Fruit fly (Drosophila melanogaster) whole organism, embryonic: ENCODE measurements around the gene TrpRS.

ENCODE experiments used
- CG10321 ChIP-seq: fragments of 200-800 bp; sonication (Bioruptor generic); IDR thresholded peaks from 2 replicates; pipeline ENCODE4 v1.3.6; 2022; ENCODE audit warnings: missing biosample characterization, missing genetic modification characterization
- CG10366 ChIP-seq: fragments of 200-800 bp; sonication (Bioruptor generic); IDR thresholded peaks from 2 replicates; pipeline ENCODE4 v1.3.6; 2022; ENCODE audit warnings: missing biosample characterization, missing genetic modification characterization
- CG12236 ChIP-seq: fragments of 200-800 bp; sonication (Bioruptor generic); optimal IDR thresholded peaks from 2 replicates; lab custom pipeline; 2016; ENCODE audit warnings: missing biosample characterization, missing genetic modification characterization
- CG12744 ChIP-seq: fragments of 200-800 bp; sonication (Bioruptor generic); optimal IDR thresholded peaks from 2 replicates; lab custom pipeline; 2016; ENCODE audit warnings: missing biosample characterization, missing genetic modification characterization
- CG12942 ChIP-seq: fragments of 200-800 bp; sonication (Bioruptor generic); optimal IDR thresholded peaks from 3 replicates; lab custom pipeline; 2016; ENCODE audit warnings: missing biosample characterization, missing genetic modification characterization
- CG13775 ChIP-seq: fragments of 200-800 bp; sonication (Bioruptor generic); optimal IDR thresholded peaks from 3 replicates; lab custom pipeline; 2017; ENCODE audit warnings: missing biosample characterization, mild to moderate bottlenecking, missing genetic modification characterization
- CG14710 ChIP-seq: fragments of 200-800 bp; sonication (Bioruptor generic); optimal IDR thresholded peaks from 3 replicates; lab custom pipeline; 2019; ENCODE audit warnings: missing biosample characterization, mild to moderate bottlenecking, missing genetic modification characterization, moderate library complexity
- CG16863 ChIP-seq: fragments of 200-800 bp; sonication (Bioruptor generic); optimal IDR thresholded peaks from 3 replicates; lab custom pipeline; 2016; ENCODE audit warnings: missing biosample characterization, missing genetic modification characterization
- CG17385 ChIP-seq: fragments of 200-800 bp; sonication (Bioruptor generic); optimal IDR thresholded peaks from 3 replicates; lab custom pipeline; 2018; ENCODE audit warnings: missing biosample characterization, mild to moderate bottlenecking, missing genetic modification characterization
- CG17802 ChIP-seq: fragments of 200-800 bp; sonication (Bioruptor generic); optimal IDR thresholded peaks from 2 replicates; lab custom pipeline; 2018; ENCODE audit warnings: missing biosample characterization, mild to moderate bottlenecking, missing genetic modification characterization, moderate library complexity
- CG1792 ChIP-seq: fragments of 200-800 bp; sonication (Bioruptor generic); optimal IDR thresholded peaks from 2 replicates; lab custom pipeline; 2016; ENCODE audit warnings: missing biosample characterization, missing genetic modification characterization
- CG18011 ChIP-seq: fragments of 200-800 bp; sonication (Bioruptor generic); optimal IDR thresholded peaks from 2 replicates; lab custom pipeline; 2017; ENCODE audit warnings: missing biosample characterization, missing genetic modification characterization, mild to moderate bottlenecking, moderate library complexity, missing genotype
- CG2889 ChIP-seq: fragments of 200-800 bp; sonication (Bioruptor generic); IDR thresholded peaks from 3 replicates; pipeline ENCODE4 v1.3.6; 2022; ENCODE audit warnings: missing biosample characterization, missing genetic modification characterization
- CG30020 ChIP-seq: fragments of 200-800 bp; optimal IDR thresholded peaks from 2 replicates; lab custom pipeline; 2019; ENCODE audit warnings: missing biosample characterization, mild to moderate bottlenecking, missing genetic modification characterization, moderate library complexity
- CG3407 ChIP-seq: fragments of 200-800 bp; sonication (Bioruptor generic); optimal IDR thresholded peaks from 2 replicates; lab custom pipeline; 2018; ENCODE audit warnings: missing biosample characterization, mild to moderate bottlenecking, missing genetic modification characterization
- CG34422 ChIP-seq: fragments of 200-800 bp; sonication (Bioruptor generic); IDR thresholded peaks from 3 replicates; pipeline ENCODE4 v1.3.6; 2022; ENCODE audit warnings: missing biosample characterization, missing genetic modification characterization
- CG7786 ChIP-seq: fragments of 200-800 bp; sonication (Bioruptor generic); optimal IDR thresholded peaks from 2 replicates; lab custom pipeline; 2016; ENCODE audit warnings: missing biosample characterization, missing genetic modification characterization
- CG8089 ChIP-seq: fragments of 200-800 bp; sonication (Bioruptor generic); optimal IDR thresholded peaks from 3 replicates; lab custom pipeline; 2016; ENCODE audit warnings: missing biosample characterization, missing genetic modification characterization
- CTCF ChIP-seq: fragments of 200-800 bp; sonication (Bioruptor generic); optimal IDR thresholded peaks from 2 replicates; lab custom pipeline; 2017; ENCODE audit warnings: missing biosample characterization, mild to moderate bottlenecking, missing genetic modification characterization, moderate library complexity
- Dbx ChIP-seq: fragments of 200-800 bp; sonication (Bioruptor generic); IDR thresholded peaks from 3 replicates; pipeline ENCODE4 v1.3.6; 2022; ENCODE audit warnings: missing biosample characterization, missing genetic modification characterization
- ERR ChIP-seq: fragments of 200-800 bp; sonication (Bioruptor generic); optimal IDR thresholded peaks from 2 replicates; lab custom pipeline; 2016; ENCODE audit warnings: missing biosample characterization, missing genetic modification characterization
- Fer2 ChIP-seq: fragments of 200-800 bp; sonication (Bioruptor generic); optimal IDR thresholded peaks from 2 replicates; lab custom pipeline; 2018; ENCODE audit warnings: missing biosample characterization, mild to moderate bottlenecking, missing genetic modification characterization, moderate library complexity
- GATAe ChIP-seq: fragments of 200-800 bp; sonication (Bioruptor generic); conservative IDR thresholded peaks from 2 replicates; pipeline ENCODE4 v1.3.6; 2022; ENCODE audit warnings: missing biosample characterization, missing genetic modification characterization
- HmgD ChIP-seq: fragments of 200-800 bp; sonication (Bioruptor generic); optimal IDR thresholded peaks from 3 replicates; lab custom pipeline; 2016; ENCODE audit warnings: missing biosample characterization, missing genetic modification characterization
- Lim3 ChIP-seq: fragments of 200-800 bp; sonication (Bioruptor generic); IDR thresholded peaks from 2 replicates; pipeline ENCODE4 v1.3.6; 2022; ENCODE audit warnings: missing biosample characterization, missing genetic modification characterization
- Mad ChIP-seq: fragments of 200-800 bp; sonication (Bioruptor generic); optimal IDR thresholded peaks from 2 replicates; lab custom pipeline; 2016; ENCODE audit warnings: missing biosample characterization, missing genetic modification characterization
- Med ChIP-seq: fragments of 200-800 bp; sonication (Bioruptor generic); peaks from one replicate; lab custom pipeline; 2016; ENCODE audit warnings: missing biosample characterization, missing genetic modification characterization, mild to moderate bottlenecking, inconsistent platforms, moderate library complexity
- Mes4 ChIP-seq: fragments of 200-800 bp; sonication (Bioruptor generic); optimal IDR thresholded peaks from 2 replicates; lab custom pipeline; 2016; ENCODE audit warnings: missing biosample characterization, missing genetic modification characterization
- NC2α ChIP-seq: fragments of 200-800 bp; sonication (Bioruptor generic); optimal IDR thresholded peaks from 2 replicates; lab custom pipeline; 2016; ENCODE audit warnings: missing biosample characterization, missing genetic modification characterization
- Nf-YA ChIP-seq: fragments of 200-800 bp; sonication (Bioruptor generic); IDR thresholded peaks from 2 replicates; pipeline ENCODE4 v1.3.6; 2022; ENCODE audit warnings: missing biosample characterization, missing genetic modification characterization
- Ptx1 ChIP-seq: fragments of 200-800 bp; sonication (Bioruptor generic); IDR thresholded peaks from 2 replicates; pipeline ENCODE4 v1.3.6; 2022; ENCODE audit warnings: missing biosample characterization, missing genetic modification characterization
- Sox100B ChIP-seq: fragments of 200-800 bp; sonication (Bioruptor generic); optimal IDR thresholded peaks from 3 replicates; lab custom pipeline; 2018; ENCODE audit warnings: missing biosample characterization, mild to moderate bottlenecking, missing genetic modification characterization
- bcd ChIP-seq: fragments of 200-800 bp; sonication (Bioruptor generic); optimal IDR thresholded peaks from 2 replicates; lab custom pipeline; 2017; ENCODE audit warnings: missing biosample characterization, mild to moderate bottlenecking, missing genetic modification characterization
- bigmax ChIP-seq: fragments of 200-800 bp; sonication (Bioruptor generic); optimal IDR thresholded peaks from 2 replicates; lab custom pipeline; 2018; ENCODE audit warnings: missing biosample characterization, mild to moderate bottlenecking, missing genetic modification characterization
- bowl ChIP-seq: fragments of 200-800 bp; sonication (Bioruptor generic); IDR thresholded peaks from 2 replicates; pipeline ENCODE4 v1.3.6; 2022; ENCODE audit warnings: missing biosample characterization, missing genetic modification characterization
- dati ChIP-seq: fragments of 200-800 bp; sonication (Bioruptor generic); IDR thresholded peaks from 2 replicates; pipeline ENCODE4 v1.3.6; 2022; ENCODE audit warnings: missing biosample characterization, missing genetic modification characterization
- dmrt11E ChIP-seq: fragments of 200-800 bp; sonication (Bioruptor generic); optimal IDR thresholded peaks from 3 replicates; lab custom pipeline; 2018; ENCODE audit warnings: missing biosample characterization, mild to moderate bottlenecking, missing genetic modification characterization, moderate library complexity
- exex ChIP-seq: fragments of 200-800 bp; sonication (Bioruptor generic); optimal IDR thresholded peaks from 4 replicates; lab custom pipeline; 2018; ENCODE audit warnings: missing biosample characterization, mild to moderate bottlenecking, missing genetic modification characterization, moderate library complexity
- fru ChIP-seq: fragments of >200 bp; optimal IDR thresholded peaks from 2 replicates; lab custom pipeline; 2017
- gt ChIP-seq: fragments of 200-800 bp; sonication (Bioruptor generic); IDR thresholded peaks from 2 replicates; pipeline ENCODE4 v1.3.6; 2022; ENCODE audit warnings: missing biosample characterization, missing genetic modification characterization
- ind ChIP-seq: fragments of 200-800 bp; sonication (Bioruptor generic); optimal IDR thresholded peaks from 3 replicates; lab custom pipeline; 2016; ENCODE audit warnings: missing biosample characterization, missing genetic modification characterization
- lbe ChIP-seq: fragments of 200-800 bp; sonication (Bioruptor generic); optimal IDR thresholded peaks from 2 replicates; lab custom pipeline; 2016; ENCODE audit warnings: missing biosample characterization, mild to moderate bottlenecking, missing genetic modification characterization
- onecut ChIP-seq: fragments of 200-800 bp; sonication (Bioruptor generic); IDR thresholded peaks from 2 replicates; pipeline ENCODE4 v1.3.6; 2022; ENCODE audit warnings: missing biosample characterization, missing genetic modification characterization
- pb ChIP-seq: fragments of 200-800 bp; sonication (Bioruptor generic); optimal IDR thresholded peaks from 3 replicates; lab custom pipeline; 2016; ENCODE audit warnings: missing biosample characterization, missing genetic modification characterization
- pum ChIP-seq: fragments of 200-800 bp; sonication (Bioruptor generic); optimal IDR thresholded peaks from 2 replicates; lab custom pipeline; 2016; ENCODE audit warnings: missing biosample characterization, missing genetic modification characterization
- row ChIP-seq: fragments of 200-800 bp; sonication (Bioruptor generic); IDR thresholded peaks from 3 replicates; pipeline ENCODE4 v1.3.6; 2022; ENCODE audit warnings: missing biosample characterization, missing genetic modification characterization
- sens ChIP-seq: fragments of 200-800 bp; sonication (Bioruptor generic); peaks from one replicate; lab custom pipeline; 2016; ENCODE audit warnings: missing biosample characterization, missing genetic modification characterization
- slbo ChIP-seq: fragments of 200-800 bp; sonication (Bioruptor generic); IDR thresholded peaks from 2 replicates; pipeline ENCODE4 v1.3.6; 2022; ENCODE audit warnings: missing biosample characterization, missing genetic modification characterization
- sug ChIP-seq: fragments of 200-800 bp; optimal IDR thresholded peaks from 2 replicates; lab custom pipeline; 2019; ENCODE audit warnings: missing biosample characterization, mild to moderate bottlenecking, missing genetic modification characterization, moderate library complexity
- tap ChIP-seq: fragments of 200-800 bp; optimal IDR thresholded peaks from 3 replicates; lab custom pipeline; 2019; ENCODE audit warnings: missing biosample characterization, mild to moderate bottlenecking, missing genetic modification characterization, moderate library complexity
- tgo ChIP-seq: fragments of 200-800 bp; sonication (Bioruptor generic); IDR thresholded peaks from 3 replicates; pipeline ENCODE4 v1.3.6; 2022; ENCODE audit warnings: missing biosample characterization, missing genetic modification characterization
- tx ChIP-seq: fragments of 200-800 bp; sonication (Bioruptor generic); optimal IDR thresholded peaks from 2 replicates; lab custom pipeline; 2016; ENCODE audit warnings: missing biosample characterization, missing genetic modification characterization
- vfl ChIP-seq: fragments of 200-800 bp; sonication (Bioruptor generic); optimal IDR thresholded peaks from 2 replicates; lab custom pipeline; 2016; ENCODE audit warnings: missing biosample characterization, missing genetic modification characterization

The TrpRS gene

DNA sequence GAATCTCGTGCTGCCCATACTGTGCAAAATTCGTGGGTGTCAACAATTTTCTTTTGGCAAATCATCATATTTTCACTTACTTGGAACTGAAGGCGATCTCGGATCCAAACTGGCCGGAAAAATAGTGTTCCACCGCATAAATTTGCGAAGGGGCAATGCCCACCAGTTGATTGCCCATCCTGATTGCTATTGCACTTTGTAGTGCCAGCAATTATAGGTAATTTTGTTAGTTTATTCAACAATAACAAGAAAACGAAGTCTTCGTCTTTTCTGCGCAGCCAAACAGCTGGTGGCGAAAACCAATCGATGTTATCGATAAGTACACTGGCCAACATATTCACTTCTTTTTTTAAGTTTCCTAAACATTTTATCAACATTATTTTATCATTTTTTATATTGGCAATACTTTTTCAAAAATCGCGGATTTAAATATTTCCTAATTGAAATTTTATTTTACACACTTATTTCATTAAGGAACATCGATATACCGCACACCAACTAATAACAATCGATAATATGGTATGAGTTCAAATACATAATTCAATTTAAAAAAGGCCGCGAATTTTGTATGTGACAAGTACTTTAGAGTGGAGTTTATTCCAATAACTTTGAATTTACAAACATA lies 21.0 kb downstream of the TrpRS start, which contains the start of gene Vps15 (continued):
- TF ChIP-seq fru (lab: Kevin White, UChicago) (no peak), CG7786 (GFP tag; lab: Kevin White, UChicago) (peak; percentile 44), CG12744 (GFP tag; lab: Kevin White, UChicago) (peak; percentile 60), row (GFP tag; lab: Robert Waterston, UW) (peak; percentile 89), CG3407 (GFP tag; lab: Kevin White, UChicago) (peak; percentile 50), CG8089 (GFP tag; lab: Kevin White, UChicago) (no peak), tap (tag; lab: Kevin White, UChicago) (peak; percentile 65), bigmax (no peak), Fer2 (tag; lab: Kevin White, UChicago) (peak; percentile 62), CG2889 (GFP tag; lab: Robert Waterston, UW) (peak; percentile 89), bowl (no peak), sens (GFP tag; lab: Kevin White, UChicago) (peak; percentile 96), bcd (GFP tag; lab: Kevin White, UChicago) (peak; percentile 51), vfl (GFP tag; lab: Kevin White, UChicago) (no peak), CG14710 (tag; lab: Kevin White, UChicago) (peak; percentile 90), Mes4 (peak; percentile 68), CG12236 (GFP tag; lab: Kevin White, UChicago) (peak; percentile 59), HmgD (GFP tag; lab: Kevin White, UChicago) (no peak), ind (GFP tag; lab: Kevin White, UChicago) (peak; percentile 78), gt (GFP tag; lab: Robert Waterston, UW) (no peak), CG10321 (GFP tag; lab: Robert Waterston, UW) (no peak), Sox100B (GFP tag; lab: Kevin White, UChicago) (peak; percentile 58), CG18011 (peak; percentile 61), CTCF (GFP tag; lab: Kevin White, UChicago) (no peak), Lim3 (no peak), sug (tag; lab: Kevin White, UChicago) (peak; percentile 84), lbe (GFP tag; lab: Kevin White, UChicago) (peak; percentile 61), tx (GFP tag; lab: Kevin White, UChicago) (peak; percentile 29), ERR (GFP tag; lab: Kevin White, UChicago) (no peak), CG1792 (peak; percentile 49), pb (GFP tag; lab: Kevin White, UChicago) (no peak), Mad (peak; percentile 48), tgo (GFP tag; lab: Robert Waterston, UW) (peak; percentile 65; the same call in 2 of the 3 replicates), CG16863 (GFP tag; lab: Kevin White, UChicago) (peak; percentile 23), GATAe (GFP tag; lab: Robert Waterston, UW) (no peak; the same call in 1 of the 2 replicates), CG13775 (GFP tag; lab: Kevin White, UChicago) (peak; percentile 47), CG12942 (GFP tag; lab: Kevin White, UChicago) (peak; percentile 53), slbo (GFP tag; lab: Robert Waterston, UW) (peak; percentile 77), CG30020 (peak; percentile 57), Dbx (GFP tag; lab: Robert Waterston, UW) (peak; percentile 75; the same call in 2 of the 3 replicates), CG17802 (tag; lab: Kevin White, UChicago) (peak; percentile 21), exex (tag; lab: Kevin White, UChicago) (peak; percentile 62), onecut (peak; percentile 63), dati (no peak), Nf-YA (no peak), pum (GFP tag; lab: Kevin White, UChicago) (peak; percentile 67), CG17385 (GFP tag; lab: Kevin White, UChicago) (peak; percentile 61), CG10366 (GFP tag; lab: Robert Waterston, UW) (peak; percentile 60), Ptx1 (GFP tag; lab: Robert Waterston, UW) (peak; percentile 78), CG34422 (GFP tag; lab: Robert Waterston, UW) (peak; percentile 54; the same call in 1 of the 3 replicates), Med (GFP tag; lab: Kevin White, UChicago) (peak; percentile 93), NC2α (GFP tag; lab: Kevin White, UChicago) (peak; percentile 27), dmrt11E (tag; lab: Kevin White, UChicago) (peak; percentile 72)
